Worm (Caenorhabditis elegans): ENCODE measurements around the gene grdn-1.

Gene grdn-1

ce11 chrV:18585102-18585501 lies 7.4 kb upstream of the grdn-1 start:
- no peak for TF ChIP-seq unc-62 (GFP tag; optimal IDR thresholded peaks at IDR 0.05)

ce11 chrV:18586954-18587353 lies 5.6 kb upstream of the grdn-1 start:
- TF ChIP-seq unc-62 (GFP tag; optimal IDR thresholded peaks at IDR 0.05): no peak

- no peak for TF ChIP-seq unc-62 (GFP tag; optimal IDR thresholded peaks at IDR 0.05)
Observed at ce11 chrV:18587936-18588335, 4.6 kb upstream of the grdn-1 start.

- no peak for TF ChIP-seq unc-62 (GFP tag; optimal IDR thresholded peaks at IDR 0.05)
Observed at ce11 chrV:18589585-18589984, 3.0 kb upstream of the grdn-1 start.

- no peak for TF ChIP-seq unc-62 (GFP tag; optimal IDR thresholded peaks at IDR 0.05)
Observed at ce11 chrV:18596240-18596639, 3.7 kb downstream of the grdn-1 start.

- TF ChIP-seq unc-62 (GFP tag; optimal IDR thresholded peaks at IDR 0.05): no peak
Observed at ce11 chrV:18597779-18598178, 5.2 kb downstream of the grdn-1 start.

- no peak for TF ChIP-seq unc-62 (GFP tag; optimal IDR thresholded peaks at IDR 0.05)
Observed at ce11 chrV:18605510-18605909, 13.0 kb downstream of the grdn-1 start.

ce11 chrV:18613164-18613563 lies 20.6 kb downstream of the grdn-1 start:
- TF ChIP-seq unc-62 (GFP tag; optimal IDR thresholded peaks at IDR 0.05): no peak

ce11 chrV:18614498-18614897 lies 21.9 kb downstream of the grdn-1 start:
- no peak for TF ChIP-seq unc-62 (GFP tag; optimal IDR thresholded peaks at IDR 0.05)

- TF ChIP-seq unc-62 (GFP tag; optimal IDR thresholded peaks at IDR 0.05): no peak
Observed at ce11 chrV:18616287-18616686, 23.7 kb downstream of the grdn-1 start, which contains the start of gene nhr-70. nhr-70 (plus strand) TSS chrV:18616587.

- TF ChIP-seq unc-62 (GFP tag; optimal IDR thresholded peaks at IDR 0.05): no peak
Observed at ce11 chrV:18622462-18622861, 29.9 kb downstream of the grdn-1 start, which contains the start of gene Y69H2.1. Y69H2.1 (minus strand) TSS chrV:18622562.

- no peak for TF ChIP-seq unc-62 (GFP tag; optimal IDR thresholded peaks at IDR 0.05)
Observed at ce11 chrV:18626764-18627163, 34.2 kb downstream of the grdn-1 start, which contains the start of gene Y69H2.15. Y69H2.15 (minus strand) TSS chrV:18626864.

ce11 chrV:18627445-18627844 lies 34.9 kb downstream of the grdn-1 start:
- no peak for TF ChIP-seq unc-62 (GFP tag; optimal IDR thresholded peaks at IDR 0.05)

ce11 chrV:18628907-18629306 lies 36.4 kb downstream of the grdn-1 start:
- TF ChIP-seq unc-62 (GFP tag; optimal IDR thresholded peaks at IDR 0.05): no peak

ce11 chrV:18631966-18632531 lies 39.5 kb downstream of the grdn-1 start:
- no peak for TF ChIP-seq unc-62 (GFP tag; optimal IDR thresholded peaks at IDR 0.05)

ce11 chrV:18636248-18636647 lies 43.7 kb downstream of the grdn-1 start, which contains the start of gene egas-3:
egas-3 (minus strand) TSS chrV:18636348.
- TF ChIP-seq unc-62 (GFP tag; optimal IDR thresholded peaks at IDR 0.05): no peak

ce11 chrV:18637544-18638366 lies 45.2 kb downstream of the grdn-1 start:
- no peak for TF ChIP-seq unc-62 (GFP tag; optimal IDR thresholded peaks at IDR 0.05)
